Worm (Caenorhabditis elegans): ENCODE measurements around the gene mom-1.

ce11 chrX:6279625-6280024 lies 13.3 kb upstream of the mom-1 start, which contains the start of gene col-166:
- TF ChIP-seq nhr-12 (tag; optimal IDR thresholded peaks at IDR 0.05) = no peak
- no peak for TF ChIP-seq sptf-1 (tag; optimal IDR thresholded peaks at IDR 0.05)
- TF ChIP-seq nhr-28 (tag; optimal IDR thresholded peaks at IDR 0.05) = no peak
- TF ChIP-seq unc-62 (GFP tag; optimal IDR thresholded peaks at IDR 0.05) = no peak
